Worm (Caenorhabditis elegans) whole organism, L2 larva: ENCODE measurements around the gene pap-1.

Experiments
- aly-2 ChIP-seq: fragments of 150-350 bp; optimal IDR thresholded peaks from 2 replicates; lab custom pipeline; 2014; ENCODE audit warnings: missing biosample characterization, missing genetic modification characterization
- ceh-16 ChIP-seq: fragments of 150-350 bp; optimal IDR thresholded peaks from 2 replicates; lab custom pipeline; 2014; ENCODE audit warnings: missing biosample characterization, missing genetic modification characterization
- lin-13 ChIP-seq: fragments of 150-350 bp; optimal IDR thresholded peaks from 2 replicates; lab custom pipeline; 2014; ENCODE audit warnings: missing biosample characterization, missing genetic modification reagents, missing genetic modification characterization
- nhr-10 ChIP-seq: sonication (generic microtip); optimal IDR thresholded peaks from 2 replicates; lab custom pipeline; 2017; ENCODE audit warnings: missing biosample characterization, missing genetic modification characterization
- nhr-25 ChIP-seq: fragments of 150-350 bp; sonication (generic microtip); optimal IDR thresholded peaks from 3 replicates; lab custom pipeline; 2014; ENCODE audit warnings: missing biosample characterization, missing genetic modification characterization
- sma-3 ChIP-seq: sonication (generic microtip); optimal IDR thresholded peaks from 2 replicates; lab custom pipeline; 2016; ENCODE audit warnings: missing genetic modification reagents, missing genetic modification characterization, missing compliant biosample characterization
- unc-55 ChIP-seq: fragments of 150-350 bp; sonication (generic microtip); optimal IDR thresholded peaks from 3 replicates; lab custom pipeline; 2014; ENCODE audit warnings: missing biosample characterization, missing genetic modification reagents, missing genetic modification characterization
- unc-62 ChIP-seq: fragments of 150-350 bp; optimal IDR thresholded peaks from 2 replicates; lab custom pipeline; 2014; ENCODE audit warnings: missing biosample characterization, missing genetic modification reagents, missing genetic modification characterization
- zag-1 ChIP-seq: fragments of 150-350 bp; optimal IDR thresholded peaks from 2 replicates; lab custom pipeline; 2014; ENCODE audit warnings: missing biosample characterization, missing genetic modification characterization
- ztf-4 ChIP-seq: fragments of 150-350 bp; optimal IDR thresholded peaks from 2 replicates; lab custom pipeline; 2014; ENCODE audit warnings: missing biosample characterization, missing genetic modification characterization

DNA sequence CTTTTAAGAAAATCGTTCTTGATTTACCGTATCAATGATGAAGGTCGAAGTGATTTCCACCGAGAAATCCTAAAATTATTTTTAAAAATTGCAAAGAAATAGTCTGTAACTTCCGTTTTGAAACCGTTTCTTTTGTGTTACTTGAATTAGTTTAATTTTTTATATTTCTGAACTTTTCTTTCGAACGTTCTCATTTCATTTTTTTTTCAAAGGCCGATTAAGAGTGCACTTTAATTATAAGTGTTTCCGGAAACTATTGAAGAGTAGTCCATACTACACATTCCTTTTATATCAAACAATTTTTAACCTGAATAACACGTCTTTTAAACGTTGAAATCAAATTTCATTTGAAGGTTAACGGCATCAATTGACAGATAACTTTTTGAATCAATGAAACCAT, 25.9 kb downstream of the pap-1 start:
- no peak for TF ChIP-seq unc-55
- TF ChIP-seq unc-62 (GFP tag; lab: Kevin White, UChicago), result no peak
- no peak for TF ChIP-seq nhr-25 (tag; lab: Kevin White, UChicago)
- TF ChIP-seq zag-1 (tag; lab: Kevin White, UChicago), result no peak
- no peak for TF ChIP-seq aly-2
- TF ChIP-seq sma-3, result no peak
- no peak for TF ChIP-seq ztf-4 (tag; lab: Kevin White, UChicago)
- no peak for TF ChIP-seq lin-13 (GFP tag; lab: Kevin White, UChicago)
- TF ChIP-seq nhr-10 (tag; lab: Kevin White, UChicago), result no peak
- TF ChIP-seq ceh-16 (tag; lab: Kevin White, UChicago), result no peak
